Fruit fly (Drosophila melanogaster) whole organism, prepupa: ENCODE data around the gene CG32537.
A peak's percentile ranks its signal among the peaks of the same experiment; 100 is the strongest.

Source experiments
- CG10631 ChIP-seq: fragments of 200-800 bp; sonication (Bioruptor generic); optimal IDR thresholded peaks from 2 replicates; lab custom pipeline; 2016; ENCODE audit warnings: missing biosample characterization, missing genetic modification characterization
- CG11294 ChIP-seq: fragments of 200-800 bp; sonication (Bioruptor generic); IDR thresholded peaks from 2 replicates; pipeline ENCODE4 v1.3.6; 2022; ENCODE audit warnings: missing biosample characterization, missing genetic modification characterization
- CG11762 ChIP-seq: fragments of 200-800 bp; sonication (Bioruptor generic); optimal IDR thresholded peaks from 3 replicates; lab custom pipeline; 2016; ENCODE audit warnings: missing biosample characterization, missing genetic modification characterization; ENCODE audit not compliant: insufficient read depth
- CG15336 ChIP-seq: fragments of 200-800 bp; sonication (Bioruptor generic); IDR thresholded peaks from 2 replicates; pipeline ENCODE4 v1.3.6; 2022; ENCODE audit warnings: missing biosample characterization, missing genetic modification characterization
- CG1621 ChIP-seq: fragments of 200-800 bp; sonication (Bioruptor generic); optimal IDR thresholded peaks from 3 replicates; lab custom pipeline; 2018; ENCODE audit warnings: missing biosample characterization, mild to moderate bottlenecking, missing genetic modification characterization
- CG16779 ChIP-seq: fragments of 200-800 bp; sonication (Bioruptor generic); optimal IDR thresholded peaks from 3 replicates; lab custom pipeline; 2017; ENCODE audit warnings: missing biosample characterization, mild to moderate bottlenecking, missing genetic modification characterization
- CG31627 ChIP-seq: fragments of 200-800 bp; sonication (Bioruptor generic); optimal IDR thresholded peaks from 3 replicates; lab custom pipeline; 2016; ENCODE audit warnings: missing biosample characterization, missing genetic modification characterization
- CG32006 ChIP-seq: fragments of 200-800 bp; sonication (Bioruptor generic); optimal IDR thresholded peaks from 3 replicates; lab custom pipeline; 2017; ENCODE audit warnings: missing biosample characterization, mild to moderate bottlenecking, missing genetic modification characterization
- CG3919 ChIP-seq: fragments of 200-800 bp; sonication (Bioruptor generic); optimal IDR thresholded peaks from 3 replicates; lab custom pipeline; 2016; ENCODE audit warnings: missing biosample characterization, missing genetic modification characterization
- CG6163 ChIP-seq: fragments of 200-800 bp; sonication (Bioruptor generic); IDR thresholded peaks from 3 replicates; pipeline ENCODE4 v1.3.6; 2022; ENCODE audit warnings: missing biosample characterization, missing genetic modification characterization
- CG6792 ChIP-seq: fragments of 200-800 bp; sonication (Bioruptor generic); optimal IDR thresholded peaks from 3 replicates; lab custom pipeline; 2016; ENCODE audit warnings: missing biosample characterization, missing genetic modification characterization
- CG6808 ChIP-seq: fragments of 200-800 bp; sonication (Bioruptor generic); optimal IDR thresholded peaks from 3 replicates; lab custom pipeline; 2017; ENCODE audit warnings: missing biosample characterization, missing genetic modification characterization, mild to moderate bottlenecking, moderate library complexity, missing genetic modification reagents
- CG6854 ChIP-seq: fragments of 200-800 bp; sonication (Bioruptor generic); optimal IDR thresholded peaks from 2 replicates; lab custom pipeline; 2017; ENCODE audit warnings: missing biosample characterization, mild to moderate bottlenecking, missing genetic modification characterization
- CG8119 ChIP-seq: fragments of 200-800 bp; sonication (Bioruptor generic); IDR thresholded peaks from 3 replicates; pipeline ENCODE4 v1.3.6; 2022; ENCODE audit warnings: missing biosample characterization, missing genetic modification characterization
- CG8319 ChIP-seq: fragments of 200-800 bp; sonication (Bioruptor generic); optimal IDR thresholded peaks from 3 replicates; lab custom pipeline; 2016; ENCODE audit warnings: missing biosample characterization, missing genetic modification characterization
- CG9139 ChIP-seq: fragments of 200-800 bp; sonication (Bioruptor generic); optimal IDR thresholded peaks from 3 replicates; lab custom pipeline; 2017; ENCODE audit warnings: missing biosample characterization, mild to moderate bottlenecking, missing genetic modification characterization
- Eip75B ChIP-seq: fragments of 200-800 bp; sonication (Bioruptor generic); optimal IDR thresholded peaks from 3 replicates; lab custom pipeline; 2016; ENCODE audit warnings: missing biosample characterization, missing genetic modification characterization
- Eip78C ChIP-seq: fragments of 200-800 bp; sonication (Bioruptor generic); peaks from one replicate; lab custom pipeline; 2016; ENCODE audit warnings: missing biosample characterization, missing genetic modification characterization
- Eip93F ChIP-seq: fragments of 200-800 bp; sonication (Bioruptor generic); optimal IDR thresholded peaks from 2 replicates; lab custom pipeline; 2016; ENCODE audit warnings: missing biosample characterization, mild to moderate bottlenecking, missing genetic modification characterization
- Ets96B ChIP-seq: fragments of 200-800 bp; optimal IDR thresholded peaks from 2 replicates; lab custom pipeline; 2019; ENCODE audit warnings: missing biosample characterization, mild to moderate bottlenecking, missing genetic modification characterization, moderate library complexity
- Gug ChIP-seq: fragments of 200-800 bp; sonication (Bioruptor generic); IDR thresholded peaks from 2 replicates; pipeline ENCODE4 v1.3.6; 2022; ENCODE audit warnings: missing biosample characterization, missing genetic modification characterization
- Hr39 ChIP-seq: fragments of 200-800 bp; sonication (Bioruptor generic); optimal IDR thresholded peaks from 2 replicates; lab custom pipeline; 2016; ENCODE audit warnings: missing biosample characterization, missing genetic modification characterization
- Hr4 ChIP-seq: fragments of 200-800 bp; sonication (Bioruptor generic); optimal IDR thresholded peaks from 3 replicates; lab custom pipeline; 2016; ENCODE audit warnings: missing biosample characterization, missing genetic modification characterization
- OdsH ChIP-seq: fragments of 200-800 bp; sonication (Bioruptor generic); optimal IDR thresholded peaks from 3 replicates; lab custom pipeline; 2016; ENCODE audit warnings: missing biosample characterization, missing genetic modification characterization
- Sox102F ChIP-seq: fragments of 200-800 bp; sonication (Bioruptor generic); optimal IDR thresholded peaks from 2 replicates; lab custom pipeline; 2016; ENCODE audit warnings: missing biosample characterization, mild to moderate bottlenecking, missing genetic modification characterization
- Sox14 ChIP-seq: fragments of 200-800 bp; sonication (Bioruptor generic); optimal IDR thresholded peaks from 3 replicates; lab custom pipeline; 2016; ENCODE audit warnings: missing biosample characterization, missing genetic modification characterization
- achi ChIP-seq: fragments of 200-800 bp; sonication (Bioruptor generic); optimal IDR thresholded peaks from 3 replicates; lab custom pipeline; 2016; ENCODE audit warnings: missing biosample characterization, missing genetic modification characterization
- acj6 ChIP-seq: fragments of 200-800 bp; sonication (Bioruptor generic); optimal IDR thresholded peaks from 3 replicates; lab custom pipeline; 2016; ENCODE audit warnings: missing biosample characterization, missing genetic modification characterization
- cyc ChIP-seq: fragments of 200-800 bp; sonication (Bioruptor generic); optimal IDR thresholded peaks from 3 replicates; lab custom pipeline; 2016; ENCODE audit warnings: missing biosample characterization, missing genetic modification characterization
- dac ChIP-seq: fragments of 200-800 bp; sonication (Bioruptor generic); optimal IDR thresholded peaks from 2 replicates; lab custom pipeline; 2017; ENCODE audit warnings: missing biosample characterization, mild to moderate bottlenecking, missing genetic modification characterization
- dsx ChIP-seq: fragments of 200-800 bp; optimal IDR thresholded peaks from 3 replicates; lab custom pipeline; 2019; ENCODE audit warnings: missing biosample characterization, mild to moderate bottlenecking, missing genetic modification characterization, moderate library complexity; ENCODE audit not compliant: poor library complexity, severe bottlenecking
- eg ChIP-seq: fragments of 200-800 bp; sonication (Bioruptor generic); IDR thresholded peaks from 3 replicates; pipeline ENCODE4 v1.3.6; 2022; ENCODE audit warnings: missing biosample characterization, missing genetic modification characterization
- fd59A ChIP-seq: fragments of 200-800 bp; sonication (Bioruptor generic); optimal IDR thresholded peaks from 2 replicates; lab custom pipeline; 2017; ENCODE audit warnings: missing biosample characterization, mild to moderate bottlenecking, missing genetic modification characterization, missing genetic modification reagents
- fkh ChIP-seq: fragments of 200-800 bp; sonication (Bioruptor generic); optimal IDR thresholded peaks from 3 replicates; lab custom pipeline; 2017; ENCODE audit warnings: missing biosample characterization, mild to moderate bottlenecking, missing genetic modification characterization, moderate library complexity
- lz ChIP-seq: fragments of 200-800 bp; sonication (Bioruptor generic); optimal IDR thresholded peaks from 3 replicates; lab custom pipeline; 2016; ENCODE audit warnings: missing biosample characterization, missing genetic modification characterization
- net ChIP-seq: fragments of 200-800 bp; sonication (Bioruptor generic); optimal IDR thresholded peaks from 3 replicates; lab custom pipeline; 2016; ENCODE audit warnings: missing biosample characterization, missing genetic modification characterization
- pdm3 ChIP-seq: fragments of 200-800 bp; sonication (Bioruptor generic); optimal IDR thresholded peaks from 3 replicates; lab custom pipeline; 2016; ENCODE audit warnings: missing biosample characterization, missing genetic modification characterization
- salr ChIP-seq, 2 experiments: fragments of 200-800 bp; sonication (Bioruptor generic); optimal IDR thresholded peaks; 3 replicates each; lab custom pipeline; 2016 to 2018; ENCODE audit warnings: missing biosample characterization in 2 of 2, missing genetic modification characterization in 2 of 2, mild to moderate bottlenecking in 1 of 2
- spab ChIP-seq: fragments of 200-800 bp; sonication (Bioruptor generic); optimal IDR thresholded peaks from 2 replicates; lab custom pipeline; 2017; ENCODE audit warnings: missing biosample characterization, mild to moderate bottlenecking, missing genetic modification characterization, missing genetic modification reagents
- svp ChIP-seq: fragments of 200-800 bp; sonication (Bioruptor generic); peaks from one replicate; lab custom pipeline; 2016; ENCODE audit warnings: missing biosample characterization, missing genetic modification characterization
- topi ChIP-seq: fragments of 200-800 bp; sonication (Bioruptor generic); optimal IDR thresholded peaks from 3 replicates; lab custom pipeline; 2016; ENCODE audit warnings: missing biosample characterization, missing genetic modification characterization
- vri ChIP-seq: fragments of 200-800 bp; sonication (Bioruptor generic); optimal IDR thresholded peaks from 3 replicates; lab custom pipeline; 2016; ENCODE audit warnings: missing biosample characterization, mild to moderate bottlenecking, missing genetic modification characterization

Gene CG32537

DNA sequence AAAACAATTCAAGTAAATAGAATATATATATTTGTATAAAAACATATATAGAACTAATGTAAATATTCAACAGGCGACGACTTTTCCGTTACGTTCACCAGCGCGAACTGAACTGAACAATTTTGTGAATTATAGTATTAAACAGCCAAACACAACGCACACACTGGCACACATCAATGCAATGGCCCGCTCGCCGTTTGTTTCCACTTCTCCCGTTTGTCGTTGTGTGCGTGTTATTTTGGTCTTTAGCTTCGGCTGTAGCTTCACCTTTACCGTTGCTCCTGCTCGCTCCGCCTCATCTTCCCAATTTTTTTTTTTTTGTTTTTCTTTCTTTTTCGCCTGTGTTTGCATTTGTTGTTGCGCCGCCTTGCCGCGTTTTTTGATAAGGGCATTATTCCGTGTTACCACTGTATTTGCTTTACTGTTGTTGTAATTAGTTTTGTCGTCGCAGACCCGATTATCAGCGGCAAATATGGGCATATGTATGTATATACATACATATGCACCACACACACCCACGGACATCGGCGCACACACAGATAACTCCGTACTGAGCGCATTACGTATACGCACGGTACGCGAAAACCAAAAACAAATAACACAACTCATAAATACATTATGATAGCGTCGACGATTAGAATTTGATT lies 31.6 kb upstream of the CG32537 start, which contains the start of gene CG8051 (continued):
- TF ChIP-seq achi (peak; percentile 5), CG16779 (tag; lab: Kevin White, UChicago) (peak; percentile 40), CG15336 (GFP tag; lab: Robert Waterston, UW) (no peak), vri (peak; percentile 92)
- TF ChIP-seq, all 60 proteins: peak for 11

DNA sequence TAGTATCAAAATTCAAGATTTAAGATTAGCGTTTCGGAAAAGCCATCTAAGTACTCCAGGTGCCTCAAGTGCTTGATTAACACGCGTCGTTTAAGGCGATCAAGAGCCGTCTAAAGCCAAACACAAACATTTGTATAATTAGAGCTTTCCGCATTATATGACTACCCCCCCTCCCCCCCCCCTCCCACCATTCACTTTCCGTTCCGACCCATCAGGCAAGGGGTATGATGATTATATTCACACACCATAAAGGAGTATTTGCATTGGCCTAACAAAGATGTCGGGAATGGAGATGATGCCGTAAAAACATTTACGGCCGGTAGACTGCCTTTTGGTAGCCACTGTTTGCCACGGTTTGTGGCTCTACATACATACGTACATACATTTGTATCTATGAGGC lies 30.2 kb upstream of the CG32537 start:
- TF ChIP-seq svp = no peak
- TF ChIP-seq CG1621 = no peak
- peak; percentile 82 for TF ChIP-seq fkh (GFP tag; lab: Kevin White, UChicago)

DNA sequence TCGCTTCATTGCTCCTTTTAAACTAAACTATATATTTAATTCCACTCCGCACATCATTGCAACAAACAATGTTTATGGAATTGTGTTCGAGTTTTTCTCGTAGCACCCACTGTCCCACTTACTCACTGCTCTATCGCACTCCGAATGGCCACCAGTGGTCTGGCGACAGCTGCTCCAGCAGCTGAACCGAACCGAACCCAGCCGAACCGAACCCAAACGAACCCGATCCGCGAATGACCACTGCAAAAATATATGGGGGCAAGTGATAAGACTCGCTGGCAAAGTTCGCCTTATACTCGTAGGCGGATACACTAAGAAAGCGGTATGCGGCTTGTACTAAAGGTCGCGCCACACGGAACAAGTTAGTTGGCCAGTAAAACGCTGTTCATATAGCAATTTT lies 28.8 kb upstream of the CG32537 start:
- TF ChIP-seq Eip93F (GFP tag; lab: Kevin White, UChicago) (no peak), svp (peak; percentile 86), CG6163 (no peak), Eip78C (GFP tag; lab: Kevin White, UChicago) (peak; percentile 26)
- TF ChIP-seq, all 60 proteins: peak for 2

DNA sequence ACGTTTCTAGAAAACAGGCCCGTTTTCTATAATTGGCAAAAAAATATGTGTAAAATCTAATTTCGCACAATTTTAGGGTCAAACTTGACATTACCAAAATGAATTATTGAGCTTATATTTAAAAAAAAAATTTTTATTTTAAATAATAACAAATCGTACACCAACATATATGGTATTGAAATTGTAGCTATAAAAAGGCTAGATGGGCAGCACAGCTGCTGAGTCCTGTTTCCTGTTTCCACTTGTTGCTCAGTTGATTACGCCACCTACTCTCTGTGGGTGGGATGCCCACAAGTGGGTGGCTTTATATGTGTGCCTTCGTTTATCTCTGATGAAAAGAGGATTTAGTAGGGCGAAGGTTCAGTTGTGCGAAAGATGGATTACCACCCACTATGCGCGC lies 23.0 kb upstream of the CG32537 start:
- no peak for TF ChIP-seq CG6808 (GFP tag; lab: Kevin White, UChicago)
- TF ChIP-seq Eip93F (GFP tag; lab: Kevin White, UChicago) = no peak
- no peak for TF ChIP-seq Sox102F
- TF ChIP-seq cyc (GFP tag; lab: Kevin White, UChicago) = no peak
- no peak for TF ChIP-seq Eip75B (GFP tag; lab: Kevin White, UChicago)
- no peak for TF ChIP-seq eg (GFP tag; lab: Robert Waterston, UW)
- no peak for TF ChIP-seq dsx (GFP tag; lab: Kevin White, UChicago)
- TF ChIP-seq OdsH (GFP tag; lab: Kevin White, UChicago) = no peak
- TF ChIP-seq acj6 (GFP tag; lab: Kevin White, UChicago) = no peak
- TF ChIP-seq CG8119 (GFP tag; lab: Robert Waterston, UW) = no peak
- no peak for TF ChIP-seq CG16779 (tag; lab: Kevin White, UChicago)
- no peak for TF ChIP-seq CG10631 (GFP tag; lab: Kevin White, UChicago)
- TF ChIP-seq achi = no peak
- TF ChIP-seq CG31627 (GFP tag; lab: Kevin White, UChicago) = no peak
- TF ChIP-seq Hr39 (GFP tag; lab: Kevin White, UChicago) = no peak
- TF ChIP-seq CG32006 (GFP tag; lab: Kevin White, UChicago) = no peak
- no peak for TF ChIP-seq Sox14 (GFP tag; lab: Kevin White, UChicago)
- no peak for TF ChIP-seq CG8319 (GFP tag; lab: Kevin White, UChicago)
- no peak for TF ChIP-seq vri
- no peak for TF ChIP-seq dac

DNA sequence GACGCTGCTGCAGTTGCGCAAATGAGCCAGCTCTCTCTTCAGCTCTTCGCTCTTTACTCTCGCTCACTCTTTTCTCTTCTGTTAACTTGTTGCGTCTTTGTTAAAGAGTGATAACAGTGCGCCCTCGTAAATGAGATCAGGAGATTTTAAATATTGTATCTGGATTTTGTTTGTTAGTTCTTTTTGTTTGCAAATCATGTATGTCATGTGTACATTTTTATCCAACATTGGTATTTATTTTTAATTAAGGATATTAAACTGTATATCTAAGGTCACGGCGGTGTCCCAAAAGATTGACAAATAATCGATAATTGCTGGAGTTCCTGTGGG lies 22.4 kb upstream of the CG32537 start:
- TF ChIP-seq spab = peak; percentile 11
- peak; percentile 90 for TF ChIP-seq Eip78C (GFP tag; lab: Kevin White, UChicago)
- peak; percentile 37 for TF ChIP-seq CG6792
- TF ChIP-seq eg (GFP tag; lab: Robert Waterston, UW) = peak; percentile 80
- TF ChIP-seq lz = peak; percentile 63
- TF ChIP-seq Sox14 (GFP tag; lab: Kevin White, UChicago) = peak; percentile 25
- TF ChIP-seq cyc (GFP tag; lab: Kevin White, UChicago) = peak; percentile 59
- no peak for TF ChIP-seq CG6854 (GFP tag; lab: Kevin White, UChicago)
- peak; percentile 43 for TF ChIP-seq fd59A (GFP tag; lab: Kevin White, UChicago)
- peak; percentile 64 for TF ChIP-seq Hr4 (GFP tag; lab: Kevin White, UChicago)
- peak; percentile 23 for TF ChIP-seq CG32006 (GFP tag; lab: Kevin White, UChicago)
- peak; percentile 69 for TF ChIP-seq pdm3
- TF ChIP-seq salr (GFP tag; optimal IDR thresholded peaks at IDR 0.05; lab: Kevin White, UChicago) = no peak
- TF ChIP-seq Ets96B (tag; lab: Kevin White, UChicago) = peak; percentile 51
- peak; percentile 38 for TF ChIP-seq Eip75B (GFP tag; lab: Kevin White, UChicago)
- TF ChIP-seq topi (GFP tag; lab: Kevin White, UChicago) = peak; percentile 66
- no peak for TF ChIP-seq net
- peak; percentile 57 for TF ChIP-seq acj6 (GFP tag; lab: Kevin White, UChicago)
- peak; percentile 21; the same call in 1 of the 2 replicates for TF ChIP-seq Gug (GFP tag; lab: Robert Waterston, UW)
- peak; percentile 39 for TF ChIP-seq OdsH (GFP tag; lab: Kevin White, UChicago)
- no peak for TF ChIP-seq CG9139
- no peak for TF ChIP-seq dac
- TF ChIP-seq dsx (GFP tag; lab: Kevin White, UChicago) = peak; percentile 63
- TF ChIP-seq CG11762 (GFP tag; lab: Kevin White, UChicago) = peak; percentile 39
- peak; percentile 25 for TF ChIP-seq CG6808 (GFP tag; lab: Kevin White, UChicago)
- TF ChIP-seq CG11294 (GFP tag; lab: Robert Waterston, UW) = peak; percentile 30; the same call in 1 of the 2 replicates
- TF ChIP-seq Eip93F (GFP tag; lab: Kevin White, UChicago) = peak; percentile 39
- peak; percentile 46 for TF ChIP-seq CG3919
